Worm (Caenorhabditis elegans) whole organism, L3 larva: Measurements from ENCODE around the gene npr-5.

ENCODE experiments used
- ama-1 ChIP-seq: fragments of 150-350 bp; optimal IDR thresholded peaks from 2 replicates; lab custom pipeline; 2018
- elt-1 ChIP-seq: fragments of 150-350 bp; optimal IDR thresholded peaks from 2 replicates; lab custom pipeline; 2014; ENCODE audit warnings: missing biosample characterization, missing genetic modification characterization
- fkh-10 ChIP-seq: sonication (generic microtip); optimal IDR thresholded peaks from 2 replicates; lab custom pipeline; 2017; ENCODE audit warnings: missing biosample characterization, missing genetic modification reagents, missing genetic modification characterization
- jun-1 ChIP-seq: fragments of 150-350 bp; optimal IDR thresholded peaks from 2 replicates; lab custom pipeline; 2014; ENCODE audit warnings: missing biosample characterization, missing genetic modification reagents, missing genetic modification characterization
- nhr-11 ChIP-seq: fragments of 150-350 bp; optimal IDR thresholded peaks from 2 replicates; lab custom pipeline; 2014; ENCODE audit warnings: missing biosample characterization, missing genetic modification characterization
- nhr-23 ChIP-seq: fragments of 150-350 bp; optimal IDR thresholded peaks from 2 replicates; lab custom pipeline; 2014; ENCODE audit warnings: missing biosample characterization, missing genetic modification reagents, missing genetic modification characterization
- nhr-237 ChIP-seq: fragments of 150-350 bp; optimal IDR thresholded peaks from 2 replicates; lab custom pipeline; 2014; ENCODE audit warnings: missing biosample characterization, missing genetic modification characterization
- nhr-25 ChIP-seq: sonication (generic microtip); optimal IDR thresholded peaks from 2 replicates; lab custom pipeline; 2017; ENCODE audit warnings: missing biosample characterization, missing genetic modification characterization
- pha-4 ChIP-seq: fragments of 150-350 bp; optimal IDR thresholded peaks from 2 replicates; lab custom pipeline; 2014; ENCODE audit warnings: missing biosample characterization, missing genetic modification reagents, missing genetic modification characterization
- pqm-1 ChIP-seq: fragments of 150-350 bp; optimal IDR thresholded peaks from 2 replicates; lab custom pipeline; 2017; ENCODE audit warnings: missing biosample characterization, missing genetic modification characterization, inconsistent platforms
- sea-2 ChIP-seq: fragments of 150-350 bp; sonication (generic microtip); optimal IDR thresholded peaks from 4 replicates; lab custom pipeline; 2014; ENCODE audit warnings: missing biosample characterization, missing genetic modification reagents, missing genetic modification characterization
- skn-1 ChIP-seq: fragments of 150-350 bp; optimal IDR thresholded peaks from 2 replicates; lab custom pipeline; 2014; ENCODE audit warnings: missing biosample characterization, missing genetic modification characterization
- snpc-4 ChIP-seq: fragments of 150-350 bp; optimal IDR thresholded peaks from 2 replicates; lab custom pipeline; 2014; ENCODE audit warnings: missing biosample characterization, missing genetic modification characterization

DNA sequence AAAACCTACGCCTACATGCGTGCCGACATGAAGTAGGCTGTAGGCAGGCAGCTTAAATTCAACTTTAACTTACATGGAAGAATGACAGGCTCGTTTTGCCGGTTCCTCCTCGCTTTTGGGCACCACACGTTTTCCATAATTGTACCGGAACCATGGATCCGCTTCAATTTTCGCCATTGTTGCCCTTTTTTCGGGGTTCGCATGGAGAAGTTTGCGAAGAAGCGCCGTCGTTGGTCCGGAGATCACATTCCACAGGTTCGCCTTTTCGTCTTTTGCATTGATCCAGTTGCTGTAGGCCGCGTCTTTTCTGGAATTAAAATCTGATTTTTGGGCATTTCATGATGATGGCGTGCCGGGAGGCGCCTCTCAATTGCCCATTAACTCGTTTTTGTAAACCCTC is 44.5 kb downstream of the npr-5 start:
- TF ChIP-seq skn-1 (tag; lab: Kevin White, UChicago) (no peak), nhr-11 (tag; lab: Kevin White, UChicago) (no peak), pha-4 (tag; lab: Kevin White, UChicago) (no peak), elt-1 (tag; lab: Kevin White, UChicago) (no peak), ama-1 (lab: Kevin White, UChicago) (no peak), pqm-1 (no peak), nhr-23 (tag; lab: Kevin White, UChicago) (no peak), sea-2 (no peak), nhr-25 (tag; lab: Kevin White, UChicago) (no peak), fkh-10 (GFP tag; lab: Kevin White, UChicago) (no peak), jun-1 (tag; lab: Kevin White, UChicago) (no peak), snpc-4 (tag; lab: Kevin White, UChicago) (no peak), nhr-237 (tag; lab: Kevin White, UChicago) (no peak)
